Worm (Caenorhabditis elegans): ENCODE results near the gene Y32F6B.1.

DNA sequence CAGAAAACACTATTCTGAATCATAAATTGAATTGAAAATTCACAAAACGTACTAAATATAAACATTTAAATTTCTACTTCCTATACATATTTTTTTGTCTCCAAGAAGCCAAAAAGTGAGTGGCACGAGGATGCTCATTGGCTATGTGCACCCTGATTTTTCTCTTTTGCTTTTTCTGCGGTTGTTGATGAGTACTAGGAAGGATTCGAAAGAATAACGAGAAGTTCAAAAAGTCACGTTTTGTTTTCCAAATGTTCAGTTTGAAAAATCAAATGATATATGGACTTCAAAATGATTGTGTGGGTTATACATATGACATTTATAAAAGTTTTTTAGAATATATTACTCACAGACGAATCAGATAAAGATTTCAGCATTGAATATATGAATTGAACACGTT lies 19.8 kb downstream of the Y32F6B.1 start:
- TF ChIP-seq T23F11.4 (GFP tag; optimal IDR thresholded peaks at IDR 0.05) (no peak), ztf-16 (tag; optimal IDR thresholded peaks at IDR 0.05) (no peak), hlh-8 (tag; optimal IDR thresholded peaks at IDR 0.05) (no peak), lin-11 (tag; optimal IDR thresholded peaks at IDR 0.05) (no peak), tbx-7 (tag; optimal IDR thresholded peaks at IDR 0.05) (no peak), ceh-2 (tag; optimal IDR thresholded peaks at IDR 0.05) (no peak)

Measured in whole organism, late embryonic.